Worm (Caenorhabditis elegans): ENCODE measurements around the gene T10B5.8.

T10B5.8 gene

DNA sequence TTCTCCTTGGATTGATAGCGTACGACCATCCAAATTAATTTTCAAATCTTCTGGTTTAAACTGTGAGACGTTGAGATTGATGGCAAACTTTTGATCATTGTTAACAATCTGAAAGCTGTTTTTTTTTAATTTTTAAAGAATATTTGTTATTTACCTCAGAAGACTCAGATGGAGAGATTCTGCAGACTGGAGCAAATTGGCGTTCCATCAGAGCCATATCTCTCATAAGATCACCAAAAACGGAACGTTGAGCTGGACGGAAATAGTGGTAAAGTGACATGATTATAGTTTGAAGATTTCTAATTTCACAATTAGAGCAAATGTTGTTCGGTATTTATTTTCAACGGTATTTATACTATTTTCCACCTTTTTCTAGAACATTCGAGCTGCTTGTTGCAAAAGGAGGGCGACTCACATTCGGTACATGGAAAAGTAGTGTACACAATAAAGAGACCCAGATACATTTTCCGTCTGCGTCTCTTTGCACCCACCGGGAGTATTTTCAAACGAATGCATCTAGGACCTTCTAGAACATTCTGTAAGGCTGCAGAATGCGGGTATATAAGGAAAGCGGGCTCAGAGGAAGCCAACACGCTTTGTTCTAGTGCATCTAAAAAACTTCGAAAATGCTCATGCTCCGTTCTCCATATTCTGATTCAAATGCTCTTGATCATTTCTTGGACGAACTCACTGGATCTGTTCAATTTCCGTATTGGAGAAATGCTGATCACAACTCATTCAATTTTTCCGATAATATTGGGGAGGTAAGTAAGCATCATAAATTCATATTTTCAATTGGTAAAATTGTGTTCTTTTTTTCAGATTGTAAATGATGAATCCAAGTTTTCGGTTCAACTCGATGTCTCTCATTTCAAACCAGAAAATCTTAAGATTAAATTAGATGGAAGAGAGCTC is 36.9 kb upstream of the T10B5.8 start, which contains the start of the genes hsp-16.2 and hsp-16.41:
Gene hsp-16.2 (minus strand): TSS at position 313 of the 915 bp plus-strand sequence.
Gene hsp-16.41 (plus strand): TSS at position 534 of the 915 bp plus-strand sequence.
- no peak for TF ChIP-seq daf-8 (GFP tag; IDR thresholded peaks at IDR 0.05)
- TF ChIP-seq F37D6.2 (tag; optimal IDR thresholded peaks at IDR 0.05), result peak; percentile 21
- TF ChIP-seq ceh-20 (GFP tag; IDR thresholded peaks at IDR 0.05), result peak; percentile 60; the same call in 1 of the 2 replicates
- peak; percentile 52 for TF ChIP-seq sdz-12 (GFP tag; optimal IDR thresholded peaks at IDR 0.05)
- TF ChIP-seq lin-13 (GFP tag; optimal IDR thresholded peaks at IDR 0.05), result no peak
- TF ChIP-seq zfp-2 (tag; optimal IDR thresholded peaks at IDR 0.05), result no peak
- TF ChIP-seq D1046.2 (GFP tag; IDR thresholded peaks at IDR 0.05), result 0 out of 2 replicates have a peak, but pooled peaks have one; percentile 38
- no peak for TF ChIP-seq lin-29 (GFP tag; IDR thresholded peaks at IDR 0.05)
- peak; percentile 73 for TF ChIP-seq hlh-11 (tag; optimal IDR thresholded peaks at IDR 0.05)
- peak in 1 of 2 experiments; percentile 77 for TF ChIP-seq lsy-2 (tag; optimal IDR thresholded peaks at IDR 0.05)
- TF ChIP-seq rbr-2 (tag; optimal IDR thresholded peaks at IDR 0.05), result peak; percentile 59
- TF ChIP-seq ZK546.5 (tag; optimal IDR thresholded peaks at IDR 0.05), result no peak
- no peak for TF ChIP-seq nhr-6 (tag; optimal IDR thresholded peaks at IDR 0.05)
- no peak for TF ChIP-seq egl-27 (tag; optimal IDR thresholded peaks at IDR 0.05)
- TF ChIP-seq lin-15B (tag; optimal IDR thresholded peaks at IDR 0.05), result no peak
- no peak for TF ChIP-seq dmd-8 (GFP tag; IDR thresholded peaks at IDR 0.05)
- TF ChIP-seq saeg-2 (GFP tag; IDR thresholded peaks at IDR 0.05), result 0 out of 2 replicates have a peak, but pooled peaks have one; percentile 45
- TF ChIP-seq pha-4 (GFP tag; IDR thresholded peaks at IDR 0.05), result peak; percentile 64
- TF ChIP-seq pha-4 (tag; optimal IDR thresholded peaks at IDR 0.05), result no peak
- no peak for TF ChIP-seq zip-11 (GFP tag; IDR thresholded peaks at IDR 0.05)
- TF ChIP-seq daf-16 (GFP tag; optimal IDR thresholded peaks at IDR 0.05), result peak in 1 of 2 experiments; percentile 90
- TF ChIP-seq daf-16 (tag; optimal IDR thresholded peaks at IDR 0.05), result peak; percentile 77
- TF ChIP-seq dpl-1 (GFP tag; optimal IDR thresholded peaks at IDR 0.05), result peak; percentile 27
- no peak for TF ChIP-seq ceh-44 (GFP tag; IDR thresholded peaks at IDR 0.05)
- no peak for TF ChIP-seq daf-12 (tag; optimal IDR thresholded peaks at IDR 0.05)
- TF ChIP-seq nhr-102 (tag; optimal IDR thresholded peaks at IDR 0.05), result no peak
- TF ChIP-seq ztf-7 (tag; optimal IDR thresholded peaks at IDR 0.05), result peak; percentile 34
- 0 out of 4 replicates have a peak, but pooled peaks of 1 of the 2 experiments have one; percentile 42 for TF ChIP-seq madf-5 (GFP tag; IDR thresholded peaks at IDR 0.05)
- TF ChIP-seq ctbp-1 (GFP tag; IDR thresholded peaks at IDR 0.05), result peak; percentile 59; the same call in 1 of the 2 replicates
- no peak for TF ChIP-seq ceh-32 (tag; optimal IDR thresholded peaks at IDR 0.05; ENCODE audit: poor library complexity)
- TF ChIP-seq hmg-1.1 (GFP tag; IDR thresholded peaks at IDR 0.05), result peak; percentile 53
- TF ChIP-seq spr-1 (tag; optimal IDR thresholded peaks at IDR 0.05), result no peak
- peak; percentile 46 for TF ChIP-seq mxl-3 (GFP tag; optimal IDR thresholded peaks at IDR 0.05)
- no peak for TF ChIP-seq T20F7.1 (GFP tag; optimal IDR thresholded peaks at IDR 0.05)
- TF ChIP-seq nhr-28 (tag; optimal IDR thresholded peaks at IDR 0.05), result no peak
- TF ChIP-seq unc-130 (GFP tag; optimal IDR thresholded peaks at IDR 0.05), result no peak
- no peak for TF ChIP-seq nhr-42 (GFP tag; IDR thresholded peaks at IDR 0.05)
- TF ChIP-seq mep-1 (tag; optimal IDR thresholded peaks at IDR 0.05), result peak; percentile 23
- no peak for TF ChIP-seq ces-1 (GFP tag; optimal IDR thresholded peaks at IDR 0.05)
- TF ChIP-seq cey-2 (tag; optimal IDR thresholded peaks at IDR 0.05; ENCODE audit: borderline replicate concordance, insufficient read depth), result no peak
- no peak for TF ChIP-seq pqm-1 (tag; optimal IDR thresholded peaks at IDR 0.05)
- no peak for TF ChIP-seq hif-1 (tag; optimal IDR thresholded peaks at IDR 0.05)
- no peak for TF ChIP-seq nhr-111 (GFP tag; optimal IDR thresholded peaks at IDR 0.05)
- no peak for TF ChIP-seq gei-8 (GFP tag; optimal IDR thresholded peaks at IDR 0.05)
- TF ChIP-seq set-16 (GFP tag; IDR thresholded peaks at IDR 0.05), result no peak
- peak; percentile 66 for TF ChIP-seq dve-1 (tag; optimal IDR thresholded peaks at IDR 0.05; ENCODE audit: insufficient read depth)
- peak; percentile 40 for TF ChIP-seq hlh-30 (tag; optimal IDR thresholded peaks at IDR 0.05; ENCODE audit: insufficient read depth)
- no peak for TF ChIP-seq lin-39 (tag; optimal IDR thresholded peaks at IDR 0.05)
- TF ChIP-seq zag-1 (tag; optimal IDR thresholded peaks at IDR 0.05), result no peak
